Fruit fly (Drosophila melanogaster) whole organism, embryonic: ENCODE data around the gene CG8419.

ENCODE experiments used
- ATbp ChIP-seq: fragments of 200-800 bp; sonication (Bioruptor generic); optimal IDR thresholded peaks from 2 replicates; lab custom pipeline; 2017; ENCODE audit warnings: missing biosample characterization, mild to moderate bottlenecking, missing genetic modification characterization, missing genetic modification reagents
- BEAF-32 ChIP-seq: fragments of 200-800 bp; sonication (Bioruptor generic); optimal IDR thresholded peaks from 3 replicates; lab custom pipeline; 2017; ENCODE audit warnings: missing biosample characterization, missing genetic modification characterization, mild to moderate bottlenecking, moderate library complexity, missing genetic modification reagents
- CG10366 ChIP-seq: fragments of 200-800 bp; sonication (Bioruptor generic); IDR thresholded peaks from 2 replicates; pipeline ENCODE4 v1.3.6; 2022; ENCODE audit warnings: missing biosample characterization, missing genetic modification characterization
- CG1233 ChIP-seq: fragments of 200-800 bp; sonication (Bioruptor generic); optimal IDR thresholded peaks from 4 replicates; lab custom pipeline; 2018; ENCODE audit warnings: missing biosample characterization, mild to moderate bottlenecking, missing genetic modification characterization
- CG12659 ChIP-seq: fragments of 200-800 bp; sonication (Bioruptor generic); optimal IDR thresholded peaks from 3 replicates; lab custom pipeline; 2017; ENCODE audit warnings: mild to moderate bottlenecking, missing biosample characterization, missing genetic modification reagents, missing genetic modification characterization
- CG13424 ChIP-seq: fragments of 200-800 bp; sonication (Bioruptor generic); optimal IDR thresholded peaks from 2 replicates; lab custom pipeline; 2019; ENCODE audit warnings: missing biosample characterization, mild to moderate bottlenecking, missing genetic modification characterization, moderate library complexity
- CG13894 ChIP-seq: fragments of 200-800 bp; sonication (Bioruptor generic); optimal IDR thresholded peaks from 3 replicates; lab custom pipeline; 2018; ENCODE audit warnings: missing biosample characterization, mild to moderate bottlenecking, missing genetic modification characterization, moderate library complexity
- CG1647 ChIP-seq: fragments of 200-800 bp; sonication (Bioruptor generic); optimal IDR thresholded peaks from 3 replicates; lab custom pipeline; 2016; ENCODE audit warnings: missing biosample characterization, missing genetic modification characterization
- CG18619 ChIP-seq: fragments of 200-800 bp; sonication (Bioruptor generic); optimal IDR thresholded peaks from 3 replicates; lab custom pipeline; 2017; ENCODE audit warnings: missing biosample characterization, mild to moderate bottlenecking, missing genetic modification characterization
- CG30431 ChIP-seq: fragments of 200-800 bp; sonication (Bioruptor generic); optimal IDR thresholded peaks from 2 replicates; lab custom pipeline; 2017; ENCODE audit warnings: missing biosample characterization, missing genetic modification characterization
- CG4360 ChIP-seq: fragments of 200-800 bp; sonication (Bioruptor generic); IDR thresholded peaks from 2 replicates; pipeline ENCODE4 v1.3.6; 2022; ENCODE audit warnings: missing biosample characterization, missing genetic modification characterization
- CG4730 ChIP-seq: fragments of 200-800 bp; sonication (Bioruptor generic); IDR thresholded peaks from 2 replicates; pipeline ENCODE4 v1.3.6; 2022; ENCODE audit warnings: missing biosample characterization, missing genetic modification characterization
- CG4820 ChIP-seq: fragments of 200-800 bp; sonication (Bioruptor generic); optimal IDR thresholded peaks from 3 replicates; lab custom pipeline; 2016; ENCODE audit warnings: missing biosample characterization, missing genetic modification characterization
- CG6254 ChIP-seq: fragments of 200-800 bp; sonication (Bioruptor generic); optimal IDR thresholded peaks from 3 replicates; lab custom pipeline; 2017; ENCODE audit warnings: mild to moderate bottlenecking, missing biosample characterization, missing genetic modification reagents, missing genetic modification characterization
- CG6813 ChIP-seq: fragments of 200-800 bp; sonication (Bioruptor generic); optimal IDR thresholded peaks from 2 replicates; lab custom pipeline; 2017; ENCODE audit warnings: missing biosample characterization, missing genetic modification characterization, mild to moderate bottlenecking, moderate library complexity, missing genetic modification reagents
- CG8765 ChIP-seq: fragments of 200-800 bp; sonication (Bioruptor generic); IDR thresholded peaks from 2 replicates; pipeline ENCODE4 v1.3.6; 2022; ENCODE audit warnings: missing biosample characterization, missing genetic modification characterization
- CG8924 ChIP-seq: fragments of 200-800 bp; optimal IDR thresholded peaks from 3 replicates; lab custom pipeline; 2019; ENCODE audit warnings: missing biosample characterization, mild to moderate bottlenecking, missing genetic modification characterization, moderate library complexity
- CG9215 ChIP-seq: fragments of 200-800 bp; sonication (Bioruptor generic); IDR thresholded peaks from 2 replicates; pipeline ENCODE4 v1.3.6; 2022; ENCODE audit warnings: missing biosample characterization, missing genetic modification characterization
- Dad ChIP-seq: fragments of 200-800 bp; sonication (Bioruptor generic); optimal IDR thresholded peaks from 3 replicates; lab custom pipeline; 2016; ENCODE audit warnings: missing biosample characterization, missing genetic modification characterization
- Dfd ChIP-seq, 2 experiments: fragments of >200 bp; optimal IDR thresholded peaks; 2 replicates each; lab custom pipeline; 2017; ENCODE audit warnings: missing biosample characterization in 2 of 2, missing genetic modification characterization in 2 of 2
- Dp ChIP-seq: fragments of 200-800 bp; sonication (Bioruptor generic); optimal IDR thresholded peaks from 2 replicates; lab custom pipeline; 2018; ENCODE audit warnings: missing biosample characterization, mild to moderate bottlenecking, missing genetic modification characterization, moderate library complexity
- NC2β ChIP-seq: fragments of 200-800 bp; sonication (Bioruptor generic); optimal IDR thresholded peaks from 2 replicates; lab custom pipeline; 2016; ENCODE audit warnings: missing biosample characterization, missing genetic modification characterization
- NK7.1 ChIP-seq: fragments of 200-800 bp; sonication (Bioruptor generic); optimal IDR thresholded peaks from 3 replicates; lab custom pipeline; 2016; ENCODE audit warnings: missing biosample characterization, missing genetic modification characterization
- Oaz ChIP-seq: fragments of 200-800 bp; sonication (Bioruptor generic); IDR thresholded peaks from 2 replicates; pipeline ENCODE4 v1.3.6; 2022; ENCODE audit warnings: missing biosample characterization, missing genetic modification characterization
- PHDP ChIP-seq: fragments of 200-800 bp; sonication (Bioruptor generic); optimal IDR thresholded peaks from 3 replicates; lab custom pipeline; 2018; ENCODE audit warnings: missing biosample characterization, mild to moderate bottlenecking, missing genetic modification characterization, moderate library complexity
- Sry-δ ChIP-seq: fragments of 200-800 bp; sonication (Bioruptor generic); optimal IDR thresholded peaks from 2 replicates; lab custom pipeline; 2016; ENCODE audit warnings: missing biosample characterization, missing genetic modification characterization
- Xrp1 ChIP-seq: fragments of 200-800 bp; sonication (Bioruptor generic); IDR thresholded peaks from 2 replicates; pipeline ENCODE4 v1.3.6; 2022; ENCODE audit warnings: missing biosample characterization, missing genetic modification characterization
- ase ChIP-seq: fragments of 200-800 bp; sonication (Bioruptor generic); IDR thresholded peaks from 3 replicates; pipeline ENCODE4 v1.3.6; 2022; ENCODE audit warnings: missing biosample characterization, missing genetic modification characterization
- chm ChIP-seq: fragments of 200-800 bp; sonication (Bioruptor generic); IDR thresholded peaks from 2 replicates; pipeline ENCODE4 v1.3.6; 2022; ENCODE audit warnings: missing biosample characterization, missing genetic modification characterization
- corto ChIP-seq: fragments of 200-800 bp; sonication (Bioruptor generic); optimal IDR thresholded peaks from 2 replicates; lab custom pipeline; 2016; ENCODE audit warnings: missing biosample characterization, mild to moderate bottlenecking, missing genetic modification characterization, moderate library complexity
- ems ChIP-seq: fragments of 200-800 bp; sonication (Bioruptor generic); optimal IDR thresholded peaks from 3 replicates; lab custom pipeline; 2016; ENCODE audit warnings: missing biosample characterization, missing genetic modification characterization
- ftz-f1 ChIP-seq: fragments of 200-800 bp; sonication (Bioruptor generic); optimal IDR thresholded peaks from 2 replicates; lab custom pipeline; 2016; ENCODE audit warnings: missing biosample characterization, missing genetic modification characterization
- insv ChIP-seq, 2 experiments: fragments of 200-800 bp; sonication (Bioruptor generic); optimal IDR thresholded peaks; 3 replicates each; lab custom pipeline; 2016 to 2018; ENCODE audit warnings: missing biosample characterization in 2 of 2, missing genetic modification characterization in 2 of 2
- kni ChIP-seq: fragments of 200-800 bp; sonication (Bioruptor generic); optimal IDR thresholded peaks from 3 replicates; lab custom pipeline; 2017; ENCODE audit warnings: mild to moderate bottlenecking, missing biosample characterization, missing genetic modification reagents, missing genetic modification characterization
- lilli ChIP-seq: fragments of 200-800 bp; sonication (Bioruptor generic); optimal IDR thresholded peaks from 3 replicates; lab custom pipeline; 2016; ENCODE audit warnings: missing biosample characterization, missing genetic modification characterization
- maf-S ChIP-seq: fragments of 200-800 bp; sonication (Bioruptor generic); optimal IDR thresholded peaks from 2 replicates; lab custom pipeline; 2016; ENCODE audit warnings: missing biosample characterization, missing genetic modification characterization
- mam ChIP-seq: fragments of 200-800 bp; sonication (Bioruptor generic); optimal IDR thresholded peaks from 3 replicates; lab custom pipeline; 2016; ENCODE audit warnings: missing biosample characterization, missing genetic modification characterization
- nerfin-2 ChIP-seq: fragments of 200-800 bp; sonication (Bioruptor generic); IDR thresholded peaks from 2 replicates; pipeline ENCODE4 v1.3.6; 2022; ENCODE audit warnings: missing biosample characterization, missing genetic modification characterization; ENCODE audit not compliant: partially characterized antibody
- p53 ChIP-seq: fragments of 200-800 bp; sonication (Bioruptor generic); optimal IDR thresholded peaks from 2 replicates; lab custom pipeline; 2016; ENCODE audit warnings: missing biosample characterization, missing genetic modification characterization
- pan ChIP-seq, 4 experiments: fragments of >200 bp in 3 of 4; fragments of 200-800 bp in 1 of 4; sonication (Bioruptor generic) in 1 of 4; optimal IDR thresholded peaks in 3 of 4; IDR thresholded peaks in 1 of 4; 2 replicates each; pipeline versions ENCODE4 v1.3.6 to Lab custom; 2017 to 2022; ENCODE audit warnings: missing biosample characterization in 2 of 4, missing genetic modification characterization in 2 of 4, mixed read lengths in 1 of 4
- phol ChIP-seq: fragments of 200-800 bp; sonication (Bioruptor generic); optimal IDR thresholded peaks from 3 replicates; lab custom pipeline; 2018; ENCODE audit warnings: missing biosample characterization, mild to moderate bottlenecking, missing genetic modification characterization, moderate library complexity
- ranshi ChIP-seq: fragments of 200-800 bp; sonication (Bioruptor generic); IDR thresholded peaks from 2 replicates; pipeline ENCODE4 v1.3.6; 2022; ENCODE audit warnings: missing biosample characterization, missing genetic modification characterization
- ro ChIP-seq: fragments of 200-800 bp; sonication (Bioruptor generic); IDR thresholded peaks from 2 replicates; pipeline ENCODE4 v1.3.6; 2022; ENCODE audit warnings: missing biosample characterization, missing genetic modification characterization
- sd ChIP-seq: fragments of 200-800 bp; sonication (Bioruptor generic); optimal IDR thresholded peaks from 3 replicates; lab custom pipeline; 2018; ENCODE audit warnings: missing biosample characterization, mild to moderate bottlenecking, missing genetic modification characterization, moderate library complexity
- shn ChIP-seq: fragments of 200-800 bp; sonication (Bioruptor generic); optimal IDR thresholded peaks from 3 replicates; lab custom pipeline; 2016; ENCODE audit warnings: missing biosample characterization, missing genetic modification characterization
- sisA ChIP-seq: fragments of 200-800 bp; sonication (Bioruptor generic); IDR thresholded peaks from 2 replicates; pipeline ENCODE4 v1.3.6; 2022; ENCODE audit warnings: missing biosample characterization, missing genetic modification characterization
- slp2 ChIP-seq: fragments of 200-800 bp; sonication (Bioruptor generic); optimal IDR thresholded peaks from 2 replicates; lab custom pipeline; 2016; ENCODE audit warnings: missing biosample characterization, missing genetic modification characterization
- so ChIP-seq: fragments of 200-800 bp; sonication (Bioruptor generic); IDR thresholded peaks from 3 replicates; pipeline ENCODE4 v1.3.6; 2022; ENCODE audit warnings: missing biosample characterization, missing genetic modification characterization
- sr ChIP-seq: fragments of 200-800 bp; sonication (Bioruptor generic); IDR thresholded peaks from 3 replicates; pipeline ENCODE4 v1.3.6; 2022; ENCODE audit warnings: missing biosample characterization, missing genetic modification characterization
- twi ChIP-seq: fragments of 200-800 bp; optimal IDR thresholded peaks from 2 replicates; lab custom pipeline; 2019; ENCODE audit warnings: missing biosample characterization, mild to moderate bottlenecking, missing genetic modification characterization, moderate library complexity

Gene CG8419

dm6 chr2L:8204996-8205567, 889 bp upstream of the CG8419 start, which contains the start of gene SLC5A11 (continued):
- peak; percentile 85; the same call in 1 of the 2 replicates for TF ChIP-seq CG8765 (GFP tag; lab: Robert Waterston, UW)
- TF ChIP-seq sisA = peak; percentile 99
- TF ChIP-seq CG4820 (GFP tag; lab: Kevin White, UChicago) = peak; percentile 99
- peak; percentile 99 for TF ChIP-seq lilli
- peak; percentile 99 for TF ChIP-seq so (GFP tag; lab: Robert Waterston, UW)
- TF ChIP-seq Xrp1 (GFP tag; lab: Robert Waterston, UW) = peak; percentile 97
- peak; percentile 99 for TF ChIP-seq sd (tag; lab: Kevin White, UChicago)
- peak; percentile 75 for TF ChIP-seq Sry-δ (GFP tag; lab: Kevin White, UChicago)
- TF ChIP-seq ranshi = peak; percentile 89
- peak; percentile 92 for TF ChIP-seq ro (GFP tag; lab: Robert Waterston, UW)
- peak; percentile 47 for TF ChIP-seq BEAF-32 (GFP tag; lab: Kevin White, UChicago)
- peak; percentile 97 for TF ChIP-seq PHDP (tag; lab: Kevin White, UChicago)
- peak; percentile 72 for TF ChIP-seq twi (tag; lab: Kevin White, UChicago)
- peak; percentile 89 for TF ChIP-seq CG6254 (GFP tag; lab: Kevin White, UChicago)
- TF ChIP-seq nerfin-2 (GFP tag; lab: Robert Waterston, UW) = no peak
- peak in 1 of 2 experiments; percentile 60 for TF ChIP-seq insv (GFP tag; optimal IDR thresholded peaks at IDR 0.05; lab: Kevin White, UChicago)
- TF ChIP-seq CG12659 (GFP tag; lab: Kevin White, UChicago) = peak; percentile 96
- peak; percentile 97 for TF ChIP-seq CG13424 (tag; lab: Kevin White, UChicago)
- TF ChIP-seq CG8924 (tag; lab: Kevin White, UChicago) = peak; percentile 100
- peak; percentile 96 for TF ChIP-seq CG4730 (GFP tag; lab: Robert Waterston, UW)
- TF ChIP-seq ftz-f1 (GFP tag; lab: Kevin White, UChicago) = no peak
- peak; percentile 61 for TF ChIP-seq slp2
- peak; percentile 23 for TF ChIP-seq CG30431
- no peak for TF ChIP-seq Dfd (GFP tag; optimal IDR thresholded peaks at IDR 0.05; lab: Kevin White, UChicago)
- TF ChIP-seq ase (GFP tag; lab: Robert Waterston, UW) = peak; percentile 95
- TF ChIP-seq CG6813 (GFP tag; lab: Kevin White, UChicago) = peak; percentile 96
- TF ChIP-seq CG18619 = peak; percentile 92
- peak; percentile 99 for TF ChIP-seq CG1647 (GFP tag; lab: Kevin White, UChicago)
- TF ChIP-seq CG1233 (GFP tag; lab: Kevin White, UChicago) = peak; percentile 92
- peak; percentile 88 for TF ChIP-seq p53 (GFP tag; lab: Kevin White, UChicago)
- peak; percentile 83 for TF ChIP-seq kni (GFP tag; lab: Kevin White, UChicago)
- TF ChIP-seq shn = peak; percentile 56
- peak; percentile 99 for TF ChIP-seq ems
- TF ChIP-seq mam (GFP tag; lab: Kevin White, UChicago) = peak; percentile 95
- TF ChIP-seq NK7.1 (GFP tag; lab: Kevin White, UChicago) = peak; percentile 97
- TF ChIP-seq maf-S (GFP tag; lab: Kevin White, UChicago) = peak; percentile 92
- TF ChIP-seq corto = peak; percentile 99
- TF ChIP-seq CG4360 (GFP tag; lab: Robert Waterston, UW) = peak; percentile 78
- TF ChIP-seq CG13894 (tag; lab: Kevin White, UChicago) = peak; percentile 94
- peak; percentile 99 for TF ChIP-seq Oaz (GFP tag; lab: Robert Waterston, UW)
- TF ChIP-seq chm (GFP tag; lab: Robert Waterston, UW) = peak; percentile 98
- TF ChIP-seq phol (tag; lab: Kevin White, UChicago) = peak; percentile 92
- TF ChIP-seq Dad (GFP tag; lab: Kevin White, UChicago) = peak; percentile 99
- TF ChIP-seq NC2β (GFP tag; lab: Kevin White, UChicago) = peak; percentile 54
- TF ChIP-seq CG9215 (GFP tag; lab: Robert Waterston, UW) = peak; percentile 93
- peak; percentile 95 for TF ChIP-seq ATbp (GFP tag; lab: Kevin White, UChicago)
- peak; percentile 79 for TF ChIP-seq CG10366
- TF ChIP-seq sr (GFP tag; lab: Robert Waterston, UW) = peak; percentile 93
- peak; percentile 5 for TF ChIP-seq Dp (GFP tag; lab: Kevin White, UChicago)
- no peak for TF ChIP-seq pan (optimal IDR thresholded peaks at IDR 0.05; lab: Kevin White, UChicago)
- TF ChIP-seq pan (GFP tag; optimal IDR thresholded peaks at IDR 0.05 in 1 of 2, IDR thresholded peaks at IDR 0.05 in 1 of 2) = peak in 1 of 2 experiments; percentile 98
